Fruit fly (Drosophila melanogaster) whole organism: Measurements from ENCODE around the gene CG11588.

Source experiments
- CG8478 ChIP-seq: fragments of >200 bp; optimal IDR thresholded peaks from 2 replicates; lab custom pipeline; 2018; ENCODE audit warnings: inconsistent platforms
- Dll ChIP-seq: fragments of >200 bp; optimal IDR thresholded peaks from 2 replicates; lab custom pipeline; 2017
- EcR ChIP-seq, 2 experiments: fragments of >200 bp; optimal IDR thresholded peaks; 2 replicates each; lab custom pipeline; 2017; ENCODE audit warnings: missing biosample characterization in 2 of 2, missing genetic modification characterization in 2 of 2, missing genetic modification reagents in 2 of 2
- pan ChIP-seq: fragments of >200 bp; optimal IDR thresholded peaks from 2 replicates; lab custom pipeline; 2017
- psq ChIP-seq: fragments of >200 bp; optimal IDR thresholded peaks from 2 replicates; lab custom pipeline; 2017
- usp ChIP-seq: fragments of >200 bp; optimal IDR thresholded peaks from 2 replicates; lab custom pipeline; 2017; ENCODE audit warnings: missing biosample characterization, missing genetic modification characterization, mixed read lengths

CG11588 gene

dm6 chr3L:11938716-11939115, 17.4 kb downstream of the CG11588 start, which contains the start of gene CG44837:
TSS of gene CG44837 (minus strand) at chr3L:11938872.
- TF ChIP-seq pan (lab: Kevin White, UChicago) (no peak), EcR (GFP tag; optimal IDR thresholded peaks at IDR 0.05; lab: Kevin White, UChicago) (no peak), Dll (lab: Kevin White, UChicago) (no peak)

- TF ChIP-seq CG8478 (lab: Kevin White, UChicago) (no peak), EcR (GFP tag; optimal IDR thresholded peaks at IDR 0.05; lab: Kevin White, UChicago) (no peak), psq (no peak), usp (GFP tag; lab: Kevin White, UChicago) (no peak), pan (lab: Kevin White, UChicago) (no peak), Dll (lab: Kevin White, UChicago) (no peak)
Observed at dm6 chr3L:11941612-11942011, 20.3 kb downstream of the CG11588 start, which contains the start of gene Rpt4R. TSS of gene Rpt4R (plus strand) at chr3L:11941912.

- TF ChIP-seq EcR (GFP tag; optimal IDR thresholded peaks at IDR 0.05; lab: Kevin White, UChicago) (no peak), psq (no peak), Dll (lab: Kevin White, UChicago) (no peak), usp (GFP tag; lab: Kevin White, UChicago) (no peak), CG8478 (lab: Kevin White, UChicago) (no peak), pan (lab: Kevin White, UChicago) (no peak)
Observed at dm6 chr3L:11944752-11945151, 23.4 kb downstream of the CG11588 start, which contains the start of gene CG5883. TSS of gene CG5883 (minus strand) at chr3L:11944852.

- TF ChIP-seq psq (no peak), Dll (lab: Kevin White, UChicago) (no peak), EcR (GFP tag; optimal IDR thresholded peaks at IDR 0.05; lab: Kevin White, UChicago) (no peak), pan (lab: Kevin White, UChicago) (no peak), usp (GFP tag; lab: Kevin White, UChicago) (no peak), CG8478 (lab: Kevin White, UChicago) (no peak)
Observed at dm6 chr3L:11947357-11947756, 26.0 kb downstream of the CG11588 start, which contains the start of gene CG7252. TSS of gene CG7252 (plus strand) at chr3L:11947675.

- no peak for TF ChIP-seq psq
- TF ChIP-seq usp (GFP tag; lab: Kevin White, UChicago), result no peak
- no peak for TF ChIP-seq pan (lab: Kevin White, UChicago)
- no peak for TF ChIP-seq EcR (GFP tag; optimal IDR thresholded peaks at IDR 0.05; lab: Kevin White, UChicago)
- no peak for TF ChIP-seq Dll (lab: Kevin White, UChicago)
- no peak for TF ChIP-seq CG8478 (lab: Kevin White, UChicago)
Observed at dm6 chr3L:11949539-11949938, 28.2 kb downstream of the CG11588 start, which contains the start of gene CG17826. TSS of gene CG17826 (plus strand) at chr3L:11949839.

- TF ChIP-seq usp (GFP tag; lab: Kevin White, UChicago) (no peak), Dll (lab: Kevin White, UChicago) (no peak), EcR (GFP tag; optimal IDR thresholded peaks at IDR 0.05; lab: Kevin White, UChicago) (no peak), CG8478 (lab: Kevin White, UChicago) (no peak), psq (no peak), pan (lab: Kevin White, UChicago) (no peak)
Observed at dm6 chr3L:11953217-11953616, 31.9 kb downstream of the CG11588 start, which contains the start of gene obst-G. TSS of gene obst-G (minus strand) at chr3L:11953317.

- TF ChIP-seq usp (GFP tag; lab: Kevin White, UChicago) (no peak), CG8478 (lab: Kevin White, UChicago) (no peak), psq (no peak)
Observed at dm6 chr3L:11953783-11954182, 32.5 kb downstream of the CG11588 start, which contains the start of gene CG7248. TSS of gene CG7248 (plus strand) at chr3L:11954083.

- TF ChIP-seq psq (no peak), CG8478 (lab: Kevin White, UChicago) (no peak), EcR (GFP tag; optimal IDR thresholded peaks at IDR 0.05; lab: Kevin White, UChicago) (no peak), Dll (lab: Kevin White, UChicago) (no peak), pan (lab: Kevin White, UChicago) (no peak), usp (GFP tag; lab: Kevin White, UChicago) (no peak)
Observed at dm6 chr3L:11957669-11958333, 36.5 kb downstream of the CG11588 start, which contains the start of the genes CG11570 and CG43294. TSS of gene CG11570 (minus strand) at chr3L:11957769. TSS of gene CG43294 (plus strand) at chr3L:11958283.

- TF ChIP-seq CG8478 (lab: Kevin White, UChicago), result no peak
Observed at dm6 chr3L:11966104-11966503, 44.8 kb downstream of the CG11588 start, which contains the start of gene prc. TSS of gene prc (minus strand) at chr3L:11966131.
